Fruit fly (Drosophila melanogaster) whole organism, pupa: ENCODE data around the gene CG42535.
A peak's percentile ranks its signal among the peaks of the same experiment; 100 is the strongest.

Source experiments
- CG10348 ChIP-seq: fragments of 200-800 bp; sonication (Bioruptor generic); IDR thresholded peaks from 2 replicates; pipeline ENCODE4 v1.3.6; 2022; ENCODE audit warnings: missing biosample characterization, missing genetic modification characterization
- CG12605 ChIP-seq: fragments of 200-800 bp; sonication (Bioruptor generic); IDR thresholded peaks from 2 replicates; pipeline ENCODE4 v1.3.6; 2022; ENCODE audit warnings: missing biosample characterization, missing genetic modification characterization
- CG13204 ChIP-seq: fragments of 200-800 bp; sonication (Bioruptor generic); optimal IDR thresholded peaks from 2 replicates; lab custom pipeline; 2018; ENCODE audit warnings: missing biosample characterization, mild to moderate bottlenecking, missing genetic modification characterization, moderate library complexity
- CG14655 ChIP-seq: fragments of 200-800 bp; sonication (Bioruptor generic); optimal IDR thresholded peaks from 3 replicates; lab custom pipeline; 2017; ENCODE audit warnings: mild to moderate bottlenecking, missing biosample characterization, missing genetic modification reagents, missing genetic modification characterization
- CG15710 ChIP-seq: fragments of 200-800 bp; sonication (Bioruptor generic); optimal IDR thresholded peaks from 2 replicates; lab custom pipeline; 2018; ENCODE audit warnings: missing biosample characterization, mild to moderate bottlenecking, missing genetic modification characterization, moderate library complexity
- CG17806 ChIP-seq: fragments of 200-800 bp; sonication (Bioruptor generic); optimal IDR thresholded peaks from 2 replicates; lab custom pipeline; 2018; ENCODE audit warnings: missing biosample characterization, mild to moderate bottlenecking, missing genetic modification characterization, moderate library complexity
- CG32121 ChIP-seq: fragments of 200-800 bp; sonication (Bioruptor generic); IDR thresholded peaks from 2 replicates; pipeline ENCODE4 v1.3.6; 2022; ENCODE audit warnings: missing biosample characterization, missing genetic modification characterization
- CG34367 ChIP-seq: fragments of 200-800 bp; sonication (Bioruptor generic); optimal IDR thresholded peaks from 2 replicates; lab custom pipeline; 2018; ENCODE audit warnings: missing biosample characterization, mild to moderate bottlenecking, missing genetic modification characterization
- CG4496 ChIP-seq: fragments of 200-800 bp; sonication (Bioruptor generic); IDR thresholded peaks from 3 replicates; pipeline ENCODE4 v1.3.6; 2022; ENCODE audit warnings: missing biosample characterization, missing genetic modification characterization
- CG8159 ChIP-seq: fragments of 200-800 bp; sonication (Bioruptor generic); optimal IDR thresholded peaks from 3 replicates; lab custom pipeline; 2018; ENCODE audit warnings: missing biosample characterization, mild to moderate bottlenecking, missing genetic modification characterization, moderate library complexity
- CG8301 ChIP-seq: fragments of 200-800 bp; sonication (Bioruptor generic); optimal IDR thresholded peaks from 2 replicates; lab custom pipeline; 2018; ENCODE audit warnings: missing biosample characterization, mild to moderate bottlenecking, missing genetic modification characterization
- CG9948 ChIP-seq: fragments of 200-800 bp; sonication (Bioruptor generic); optimal IDR thresholded peaks from 2 replicates; lab custom pipeline; 2018; ENCODE audit warnings: missing biosample characterization, mild to moderate bottlenecking, missing genetic modification characterization, moderate library complexity
- D1 ChIP-seq: fragments of 200-800 bp; sonication (Bioruptor generic); optimal IDR thresholded peaks from 2 replicates; lab custom pipeline; 2018; ENCODE audit warnings: missing biosample characterization, mild to moderate bottlenecking, missing genetic modification characterization, moderate library complexity
- EcR ChIP-seq: fragments of 200-800 bp; sonication (Bioruptor generic); optimal IDR thresholded peaks from 3 replicates; lab custom pipeline; 2019; ENCODE audit warnings: missing biosample characterization, missing genetic modification characterization, mild to moderate bottlenecking, moderate library complexity, missing genetic modification reagents
- Ets98B ChIP-seq: fragments of 200-800 bp; sonication (Bioruptor generic); IDR thresholded peaks from 2 replicates; pipeline ENCODE4 v1.3.6; 2022; ENCODE audit warnings: missing biosample characterization, missing genetic modification characterization
- Pif1A ChIP-seq: fragments of 200-800 bp; sonication (Bioruptor generic); optimal IDR thresholded peaks from 3 replicates; lab custom pipeline; 2016; ENCODE audit warnings: missing biosample characterization, missing genetic modification characterization
- Pif1B ChIP-seq: fragments of 200-800 bp; sonication (Bioruptor generic); optimal IDR thresholded peaks from 3 replicates; lab custom pipeline; 2016; ENCODE audit warnings: missing biosample characterization, missing genetic modification characterization
- Snoo ChIP-seq: fragments of 200-800 bp; sonication (Bioruptor generic); optimal IDR thresholded peaks from 3 replicates; lab custom pipeline; 2017; ENCODE audit warnings: missing biosample characterization, mild to moderate bottlenecking, missing genetic modification characterization, inconsistent platforms
- fd96Ca ChIP-seq: fragments of 200-800 bp; sonication (Bioruptor generic); IDR thresholded peaks from 3 replicates; pipeline ENCODE4 v1.3.6; 2022; ENCODE audit warnings: missing biosample characterization, missing genetic modification characterization
- gl ChIP-seq: fragments of 200-800 bp; sonication (Bioruptor generic); optimal IDR thresholded peaks from 2 replicates; lab custom pipeline; 2018; ENCODE audit warnings: missing biosample characterization, mild to moderate bottlenecking, missing genetic modification characterization
- rn ChIP-seq: fragments of 200-800 bp; sonication (Bioruptor generic); IDR thresholded peaks from 2 replicates; pipeline ENCODE4 v1.3.6; 2022; ENCODE audit warnings: missing biosample characterization, missing genetic modification characterization

CG42535 gene

DNA sequence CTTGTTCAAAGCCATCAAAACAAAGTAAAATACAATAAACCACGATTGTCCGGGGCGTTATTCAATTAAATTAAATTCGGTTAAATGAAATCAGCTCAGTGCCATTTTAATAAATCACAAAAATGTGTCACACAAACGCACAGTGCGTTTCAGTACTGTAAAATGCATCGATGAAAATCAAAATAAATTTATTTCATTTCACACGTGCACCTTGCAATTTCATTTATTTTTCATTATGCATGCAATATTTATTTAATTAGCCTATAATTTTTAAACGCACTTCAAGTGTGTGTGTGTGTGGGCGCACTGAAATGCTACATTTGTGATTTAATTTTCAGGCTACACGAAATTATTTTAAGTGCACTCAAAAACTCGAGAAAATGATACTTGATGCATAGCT is 23.7 kb upstream of the CG42535 start:
- TF ChIP-seq D1 (tag; lab: Kevin White, UChicago) (no peak), CG13204 (GFP tag; lab: Kevin White, UChicago) (no peak), Pif1A (GFP tag; lab: Kevin White, UChicago) (no peak), CG8159 (no peak), CG34367 (tag; lab: Kevin White, UChicago) (no peak), CG10348 (GFP tag; lab: Robert Waterston, UW) (no peak), Ets98B (GFP tag; lab: Robert Waterston, UW) (no peak), CG12605 (GFP tag; lab: Robert Waterston, UW) (no peak), Pif1B (GFP tag; lab: Kevin White, UChicago) (no peak), CG8301 (tag; lab: Kevin White, UChicago) (no peak)

DNA sequence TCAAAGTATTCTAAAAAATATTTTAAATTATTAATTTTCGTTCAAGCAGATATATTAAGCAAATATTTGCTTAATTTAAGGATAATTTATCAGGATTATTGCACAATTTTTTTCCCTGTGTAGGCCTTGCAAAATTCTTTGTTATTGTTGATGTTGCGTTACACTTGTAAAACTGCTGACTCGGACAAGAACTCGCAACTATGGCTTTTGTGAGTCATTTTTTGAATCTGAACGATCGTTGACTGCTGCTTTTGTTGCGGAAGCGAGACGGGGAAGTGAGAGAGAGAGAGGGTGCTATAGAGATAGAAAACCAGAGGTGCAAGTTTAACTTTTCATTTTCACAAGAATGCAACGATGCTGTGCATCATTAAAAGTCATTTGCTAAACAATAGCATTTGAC is 21.8 kb upstream of the CG42535 start:
- no peak for TF ChIP-seq Snoo (tag; lab: Kevin White, UChicago)
- TF ChIP-seq EcR (GFP tag; lab: Kevin White, UChicago), result peak; percentile 48
- TF ChIP-seq CG8159, result peak; percentile 16

DNA sequence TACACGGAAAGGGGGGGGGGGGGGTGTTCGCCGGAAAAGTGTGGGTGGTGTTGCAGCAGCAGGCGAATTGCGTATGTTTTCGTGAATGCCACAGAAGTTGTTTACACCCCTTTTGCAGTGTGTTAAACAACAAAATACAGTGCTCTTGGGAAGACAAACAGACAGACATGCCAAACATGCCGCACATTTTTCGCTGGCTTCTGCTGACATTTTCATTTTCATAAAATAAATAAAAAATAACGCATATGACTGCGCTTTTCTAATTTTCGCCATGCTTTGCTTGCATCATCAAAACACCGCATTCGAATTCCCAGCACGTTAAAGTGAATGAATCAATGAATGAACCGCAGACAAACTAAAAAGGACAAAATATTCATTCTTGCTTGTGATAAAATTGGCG is 20.5 kb upstream of the CG42535 start:
- no peak for TF ChIP-seq Pif1A (GFP tag; lab: Kevin White, UChicago)
- TF ChIP-seq CG15710 (tag; lab: Kevin White, UChicago), result no peak
- no peak for TF ChIP-seq Ets98B (GFP tag; lab: Robert Waterston, UW)
- no peak for TF ChIP-seq D1 (tag; lab: Kevin White, UChicago)

DNA sequence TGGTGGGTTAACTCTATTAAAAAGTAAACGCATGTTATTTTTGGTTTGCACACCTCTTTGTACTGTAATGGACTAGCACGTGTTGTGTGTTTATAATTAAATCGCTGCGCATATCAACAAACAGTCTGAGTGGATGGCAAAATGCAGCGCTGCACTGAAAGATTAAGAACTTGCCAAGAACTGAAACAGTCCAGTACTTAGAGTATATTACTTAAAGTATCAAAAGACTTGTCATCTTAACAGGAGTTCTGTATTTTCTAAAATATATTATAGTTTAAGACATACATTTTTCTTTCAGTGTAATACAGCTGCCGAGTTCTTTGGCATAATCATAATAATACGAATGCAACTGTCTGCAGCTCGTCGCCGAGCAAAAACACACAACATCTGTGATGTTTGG is 17.7 kb upstream of the CG42535 start:
- peak; percentile 51; the same call in 1 of the 2 replicates for TF ChIP-seq CG12605 (GFP tag; lab: Robert Waterston, UW)
- TF ChIP-seq rn (GFP tag; lab: Robert Waterston, UW), result no peak
- no peak for TF ChIP-seq CG13204 (GFP tag; lab: Kevin White, UChicago)
- TF ChIP-seq Snoo (tag; lab: Kevin White, UChicago), result no peak
- TF ChIP-seq CG34367 (tag; lab: Kevin White, UChicago), result peak; percentile 48
- peak; percentile 15 for TF ChIP-seq gl (tag; lab: Kevin White, UChicago)
- no peak for TF ChIP-seq CG10348 (GFP tag; lab: Robert Waterston, UW)
- TF ChIP-seq CG17806 (tag; lab: Kevin White, UChicago), result peak; percentile 50
- TF ChIP-seq fd96Ca (GFP tag; lab: Robert Waterston, UW), result 0 out of 3 replicates have a peak, but pooled peaks have one; percentile 51
- no peak for TF ChIP-seq CG8159
- peak; percentile 62 for TF ChIP-seq Ets98B (GFP tag; lab: Robert Waterston, UW)
- TF ChIP-seq EcR (GFP tag; lab: Kevin White, UChicago), result no peak
- peak; percentile 45 for TF ChIP-seq CG14655 (GFP tag; lab: Kevin White, UChicago)
- peak; percentile 39 for TF ChIP-seq CG15710 (tag; lab: Kevin White, UChicago)
- peak; percentile 47 for TF ChIP-seq CG32121
- peak; percentile 35 for TF ChIP-seq Pif1B (GFP tag; lab: Kevin White, UChicago)
- peak; percentile 53 for TF ChIP-seq CG8301 (tag; lab: Kevin White, UChicago)
- peak; percentile 70; the same call in 2 of the 3 replicates for TF ChIP-seq CG4496
- TF ChIP-seq D1 (tag; lab: Kevin White, UChicago), result no peak
- TF ChIP-seq Pif1A (GFP tag; lab: Kevin White, UChicago), result peak; percentile 63
- TF ChIP-seq CG9948 (tag; lab: Kevin White, UChicago), result peak; percentile 22

DNA sequence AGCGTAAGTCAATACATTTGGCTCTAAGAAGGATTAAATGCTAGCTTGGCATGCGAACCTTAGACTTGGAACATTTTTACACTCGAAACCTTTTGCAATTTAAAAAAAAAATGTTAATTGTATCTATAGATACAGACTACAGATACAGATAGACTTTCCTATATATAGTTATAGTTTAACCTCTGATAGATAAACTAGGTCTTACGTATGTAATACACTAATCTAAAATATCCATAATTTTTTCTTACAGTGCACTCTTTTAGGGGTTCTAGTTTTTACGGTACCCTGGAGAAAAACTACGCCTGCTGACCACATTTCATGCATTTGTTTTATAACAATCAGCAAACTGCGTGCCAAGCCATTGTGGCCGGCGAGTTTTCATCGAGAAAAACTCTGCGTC is 16.4 kb upstream of the CG42535 start:
- TF ChIP-seq Ets98B (GFP tag; lab: Robert Waterston, UW), result no peak
- TF ChIP-seq fd96Ca (GFP tag; lab: Robert Waterston, UW), result no peak
- TF ChIP-seq CG14655 (GFP tag; lab: Kevin White, UChicago), result no peak
- no peak for TF ChIP-seq CG13204 (GFP tag; lab: Kevin White, UChicago)
- TF ChIP-seq Snoo (tag; lab: Kevin White, UChicago), result no peak
- TF ChIP-seq D1 (tag; lab: Kevin White, UChicago), result no peak
- no peak for TF ChIP-seq CG17806 (tag; lab: Kevin White, UChicago)
- TF ChIP-seq CG10348 (GFP tag; lab: Robert Waterston, UW), result no peak
- TF ChIP-seq gl (tag; lab: Kevin White, UChicago), result no peak

DNA sequence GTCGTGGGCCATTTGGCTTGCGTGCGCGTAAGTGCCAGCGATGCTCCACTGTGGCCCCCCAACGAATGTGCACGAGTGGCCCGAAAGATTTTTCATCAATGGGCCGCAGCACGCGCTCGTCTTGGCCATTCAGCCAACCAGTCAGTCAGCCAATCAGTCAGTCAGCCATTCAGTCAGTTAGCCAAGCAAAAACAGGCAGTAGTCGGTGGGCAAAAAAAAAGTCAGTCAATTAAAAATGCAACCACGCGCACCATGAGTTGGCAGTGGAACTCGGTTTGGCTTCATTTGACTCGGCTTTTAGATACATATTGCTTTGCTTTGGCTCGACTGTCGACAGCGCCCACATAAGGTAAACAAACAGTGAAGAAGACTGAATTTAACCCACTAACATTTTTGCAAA is 15.2 kb upstream of the CG42535 start:
- TF ChIP-seq Pif1B (GFP tag; lab: Kevin White, UChicago) (no peak), CG4496 (0 out of 3 replicates have a peak, but pooled peaks have one; percentile 54), CG8159 (no peak)

DNA sequence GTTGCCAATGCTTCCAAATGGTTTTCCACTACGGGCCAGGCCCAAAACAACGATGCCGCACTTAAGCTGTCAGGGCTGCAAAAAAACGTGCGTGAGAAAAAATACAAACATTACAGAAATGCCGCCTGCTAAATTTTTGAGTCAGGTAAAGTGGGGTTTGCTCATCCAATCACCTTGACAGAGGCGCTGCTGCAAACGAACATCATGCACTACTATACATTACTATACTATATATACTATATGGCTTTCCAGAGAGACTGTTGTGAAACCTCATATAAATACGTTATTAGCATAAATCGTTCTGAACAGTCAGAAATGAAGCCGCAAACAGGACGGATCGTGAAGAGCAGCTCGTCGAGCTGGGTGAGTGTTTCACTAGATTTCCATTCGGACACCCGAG is 12.5 kb upstream of the CG42535 start, which contains the start of gene CG14153:
CG14153 (plus strand) TSS at position 301 of the 400 bp plus-strand sequence.
- TF ChIP-seq Pif1B (GFP tag; lab: Kevin White, UChicago) (no peak), Pif1A (GFP tag; lab: Kevin White, UChicago) (no peak), CG8159 (no peak), CG9948 (tag; lab: Kevin White, UChicago) (no peak), CG12605 (GFP tag; lab: Robert Waterston, UW) (no peak), EcR (GFP tag; lab: Kevin White, UChicago) (no peak), CG4496 (no peak), CG34367 (tag; lab: Kevin White, UChicago) (no peak), CG17806 (tag; lab: Kevin White, UChicago) (no peak), Snoo (tag; lab: Kevin White, UChicago) (no peak), CG32121 (no peak), CG14655 (GFP tag; lab: Kevin White, UChicago) (no peak), CG15710 (tag; lab: Kevin White, UChicago) (no peak), CG8301 (tag; lab: Kevin White, UChicago) (no peak), Ets98B (GFP tag; lab: Robert Waterston, UW) (no peak), D1 (tag; lab: Kevin White, UChicago) (no peak)
